Fruit fly (Drosophila melanogaster) whole organism, adult: ENCODE measurements around the gene CG46467.

Experiments
- CG33017 ChIP-seq: fragments of 200-800 bp; sonication (Bioruptor generic); optimal IDR thresholded peaks from 2 replicates; lab custom pipeline; 2018; ENCODE audit warnings: missing biosample characterization, mild to moderate bottlenecking, missing genetic modification characterization, moderate library complexity
- Clk ChIP-seq: fragments of 200-800 bp; sonication (Bioruptor generic); optimal IDR thresholded peaks from 2 replicates; lab custom pipeline; 2017; ENCODE audit warnings: missing biosample characterization, missing genetic modification characterization
- Hr96 ChIP-seq: fragments of 200-800 bp; sonication (Bioruptor generic); optimal IDR thresholded peaks from 2 replicates; lab custom pipeline; 2016; ENCODE audit warnings: missing biosample characterization, missing genetic modification characterization
- bab1 ChIP-seq: fragments of 200-800 bp; sonication (Bioruptor generic); optimal IDR thresholded peaks from 3 replicates; lab custom pipeline; 2019; ENCODE audit warnings: missing biosample characterization, mild to moderate bottlenecking, missing genetic modification characterization, moderate library complexity
- kay ChIP-seq: fragments of 200-800 bp; sonication (Bioruptor generic); peaks from one replicate; lab custom pipeline; 2016; ENCODE audit warnings: missing biosample characterization, missing genetic modification characterization, borderline replicate concordance
- tj ChIP-seq: fragments of 200-800 bp; sonication (Bioruptor generic); optimal IDR thresholded peaks from 3 replicates; lab custom pipeline; 2017; ENCODE audit warnings: missing biosample characterization, mild to moderate bottlenecking, missing genetic modification characterization, moderate library complexity

DNA sequence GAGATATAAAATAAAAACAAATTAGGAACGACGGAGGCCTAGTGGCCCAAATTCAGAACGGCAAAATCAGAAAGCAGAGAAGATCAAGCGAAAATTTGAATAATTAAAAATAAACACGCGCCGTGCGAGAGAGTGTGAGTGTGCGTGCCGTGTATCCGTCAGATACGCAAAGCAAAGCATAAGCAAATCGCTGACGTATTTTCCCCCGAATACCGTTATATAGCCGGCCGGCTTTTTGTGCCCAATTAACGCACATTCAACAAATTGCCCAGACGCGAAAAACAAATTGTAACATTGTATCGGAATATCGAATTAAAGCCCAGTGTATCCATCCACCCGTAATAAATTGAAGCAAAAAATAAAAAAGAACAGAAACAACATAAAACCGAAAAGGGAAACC, 54.7 kb downstream of the CG46467 start:
- TF ChIP-seq Hr96 (GFP tag; lab: Kevin White, UChicago) (no peak), bab1 (no peak), Clk (GFP tag; lab: Kevin White, UChicago) (no peak), kay (no peak), tj (GFP tag; lab: Kevin White, UChicago) (peak; percentile 76), CG33017 (no peak)
